Worm (Caenorhabditis elegans): Measurements from ENCODE around the gene msp-78.

Gene msp-78

DNA sequence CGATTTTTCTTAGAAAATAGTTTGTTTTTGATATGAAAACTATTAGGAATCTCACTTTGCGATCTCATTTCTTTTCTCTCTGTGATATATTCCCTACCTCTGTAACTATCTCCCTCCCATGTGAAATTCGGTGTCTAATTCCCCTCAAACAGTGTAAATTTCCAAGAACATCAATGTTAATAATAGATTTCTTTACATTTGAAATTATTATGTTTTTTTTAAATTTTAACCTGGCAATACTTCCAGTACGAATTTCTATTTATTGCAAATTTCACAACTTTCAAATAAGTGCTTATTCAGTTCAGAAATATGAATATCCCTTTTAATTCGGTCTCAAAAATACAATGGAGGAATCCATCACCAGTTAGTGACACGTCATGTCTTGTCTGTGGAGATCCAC, 41.5 kb upstream of the msp-78 start, which contains the start of gene nhr-100:
Gene nhr-100, plus strand, starts transcription at position 301 of the 400 bp plus-strand sequence.
- TF ChIP-seq nhr-129 (tag; optimal IDR thresholded peaks at IDR 0.05): no peak
- TF ChIP-seq unc-39 (tag; optimal IDR thresholded peaks at IDR 0.05): no peak
- no peak for TF ChIP-seq egl-27 (tag; optimal IDR thresholded peaks at IDR 0.05)
- no peak for TF ChIP-seq ztf-1 (GFP tag; conservative IDR thresholded peaks at IDR 0.05)
- no peak for TF ChIP-seq aly-2 (tag; optimal IDR thresholded peaks at IDR 0.05)

ce11 chrIV:9733904-9734303, 35.9 kb upstream of the msp-78 start:
- TF ChIP-seq nhr-21 (tag; optimal IDR thresholded peaks at IDR 0.05): no peak
- no peak for TF ChIP-seq zag-1 (tag; optimal IDR thresholded peaks at IDR 0.05)
- TF ChIP-seq nhr-25 (tag; optimal IDR thresholded peaks at IDR 0.05): no peak
- TF ChIP-seq lin-13 (GFP tag; optimal IDR thresholded peaks at IDR 0.05): no peak
- TF ChIP-seq nhr-129 (tag; optimal IDR thresholded peaks at IDR 0.05): no peak
- TF ChIP-seq fos-1 (tag; optimal IDR thresholded peaks at IDR 0.05): no peak
- TF ChIP-seq lin-11 (tag; optimal IDR thresholded peaks at IDR 0.05): no peak
- TF ChIP-seq blmp-1 (tag; optimal IDR thresholded peaks at IDR 0.05; ENCODE audit: insufficient read depth): no peak
- TF ChIP-seq nhr-12 (tag; optimal IDR thresholded peaks at IDR 0.05): no peak
- no peak for TF ChIP-seq ztf-11 (tag; optimal IDR thresholded peaks at IDR 0.05)
- no peak for TF ChIP-seq unc-62 (GFP tag; optimal IDR thresholded peaks at IDR 0.05)
- TF ChIP-seq ceh-82 (tag; optimal IDR thresholded peaks at IDR 0.05): no peak
- TF ChIP-seq sem-4 (tag; optimal IDR thresholded peaks at IDR 0.05): no peak
- no peak for TF ChIP-seq alr-1 (tag; optimal IDR thresholded peaks at IDR 0.05)
- no peak for TF ChIP-seq ZK546.5 (tag; optimal IDR thresholded peaks at IDR 0.05)
- TF ChIP-seq sma-3 (GFP tag; optimal IDR thresholded peaks at IDR 0.05): no peak

ce11 chrIV:9734861-9735260, 35.0 kb upstream of the msp-78 start:
- no peak for TF ChIP-seq crh-2 (tag; optimal IDR thresholded peaks at IDR 0.05)
- TF ChIP-seq lsy-2 (tag; optimal IDR thresholded peaks at IDR 0.05): peak in 1 of 2 experiments; percentile 3
- TF ChIP-seq lin-39 (tag; optimal IDR thresholded peaks at IDR 0.05): no peak

DNA sequence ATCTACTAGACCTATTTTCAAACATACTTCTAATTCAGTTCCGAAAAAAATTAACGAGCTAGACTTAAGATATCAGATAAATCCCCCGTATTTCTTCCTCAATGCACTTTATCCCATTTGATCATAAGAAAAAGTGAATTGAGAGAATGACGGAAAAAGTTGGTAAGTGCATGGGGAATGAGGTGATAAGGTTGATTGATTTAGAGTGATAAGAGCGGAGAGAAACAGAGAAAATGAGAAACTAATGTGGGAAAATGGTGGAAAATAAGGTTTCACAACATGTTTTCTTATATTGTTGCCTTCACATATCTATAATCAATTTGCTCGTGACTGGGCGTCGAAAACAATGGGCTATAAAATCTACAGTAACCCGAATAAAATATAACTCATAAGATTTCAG, 34.1 kb upstream of the msp-78 start:
- no peak for TF ChIP-seq skn-1 (tag; optimal IDR thresholded peaks at IDR 0.05)
- no peak for TF ChIP-seq Y55F3AM.14 (GFP tag; optimal IDR thresholded peaks at IDR 0.05)
- TF ChIP-seq lin-13 (GFP tag; optimal IDR thresholded peaks at IDR 0.05): no peak
- peak in 1 of 2 experiments; percentile 63 for TF ChIP-seq lsy-2 (tag; optimal IDR thresholded peaks at IDR 0.05)
- TF ChIP-seq ztf-4 (tag; optimal IDR thresholded peaks at IDR 0.05): no peak
- TF ChIP-seq mab-5 (tag; optimal IDR thresholded peaks at IDR 0.05): peak; percentile 31
- TF ChIP-seq sma-9 (GFP tag; optimal IDR thresholded peaks at IDR 0.05): peak; percentile 67
- TF ChIP-seq sma-9 (tag; optimal IDR thresholded peaks at IDR 0.05): no peak
- no peak for TF ChIP-seq F13H6.1 (tag; optimal IDR thresholded peaks at IDR 0.05)
- TF ChIP-seq fos-1 (tag; optimal IDR thresholded peaks at IDR 0.05): peak; percentile 92
- peak; percentile 3 for TF ChIP-seq sma-3 (GFP tag; optimal IDR thresholded peaks at IDR 0.05)
- no peak for TF ChIP-seq ztf-1 (GFP tag; conservative IDR thresholded peaks at IDR 0.05)
- TF ChIP-seq blmp-1 (tag; optimal IDR thresholded peaks at IDR 0.05; ENCODE audit: insufficient read depth): peak; percentile 37
- peak; percentile 33 for TF ChIP-seq nhr-129 (tag; optimal IDR thresholded peaks at IDR 0.05)
- TF ChIP-seq C34F6.9 (tag; optimal IDR thresholded peaks at IDR 0.05): peak; percentile 3
- TF ChIP-seq unc-62 (GFP tag; optimal IDR thresholded peaks at IDR 0.05): no peak
- no peak for TF ChIP-seq dmd-4 (tag; optimal IDR thresholded peaks at IDR 0.05)
- peak; percentile 61 for TF ChIP-seq crh-2 (tag; optimal IDR thresholded peaks at IDR 0.05)

DNA sequence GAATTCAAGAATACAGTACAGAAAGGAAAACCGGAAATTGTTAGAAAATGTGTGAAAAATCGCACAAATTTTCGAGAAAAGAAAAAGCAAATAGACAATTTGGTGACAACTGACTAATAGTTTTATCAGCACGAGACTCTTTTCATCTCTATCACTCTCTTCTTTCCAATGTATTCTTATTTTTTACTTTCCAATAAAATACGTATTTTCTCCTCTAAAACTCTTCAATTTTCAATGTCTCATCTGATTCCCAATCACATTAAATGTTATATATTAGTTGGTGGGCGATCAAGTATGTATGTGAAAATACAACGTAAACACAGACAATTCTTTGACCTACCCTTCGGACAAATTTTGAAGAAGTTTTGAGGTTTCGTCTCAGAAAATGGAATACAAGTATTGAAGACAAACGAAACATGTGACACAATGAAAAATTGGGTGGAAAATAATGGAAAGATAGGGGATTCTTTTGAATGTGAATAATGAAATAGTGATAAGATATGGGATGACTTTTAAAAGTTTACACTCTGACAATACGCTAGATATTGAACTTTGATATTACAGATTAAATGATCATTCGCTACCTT, 32.5 kb upstream of the msp-78 start, which contains the start of gene cka-1:
Gene cka-1, minus strand, starts transcription at position 418 of the 587 bp plus-strand sequence.
- no peak for TF ChIP-seq nhr-10 (tag; optimal IDR thresholded peaks at IDR 0.05)
- no peak for TF ChIP-seq nhr-23 (tag; optimal IDR thresholded peaks at IDR 0.05)
- no peak for TF ChIP-seq crh-2 (tag; optimal IDR thresholded peaks at IDR 0.05)
- TF ChIP-seq gmeb-1 (tag; optimal IDR thresholded peaks at IDR 0.05): no peak
- TF ChIP-seq ceh-82 (tag; optimal IDR thresholded peaks at IDR 0.05): no peak
- no peak for TF ChIP-seq skn-1 (tag; optimal IDR thresholded peaks at IDR 0.05)
- no peak for TF ChIP-seq ceh-16 (tag; optimal IDR thresholded peaks at IDR 0.05)
- peak; percentile 63 for TF ChIP-seq fos-1 (tag; optimal IDR thresholded peaks at IDR 0.05)
- TF ChIP-seq sma-3 (GFP tag; optimal IDR thresholded peaks at IDR 0.05): peak; percentile 19
- TF ChIP-seq peb-1 (tag; optimal IDR thresholded peaks at IDR 0.05): no peak
- TF ChIP-seq F13H6.1 (tag; optimal IDR thresholded peaks at IDR 0.05): peak; percentile 31
- peak; percentile 0 for TF ChIP-seq sma-9 (GFP tag; optimal IDR thresholded peaks at IDR 0.05)
- no peak for TF ChIP-seq sma-9 (tag; optimal IDR thresholded peaks at IDR 0.05)
- TF ChIP-seq mbf-1 (tag; optimal IDR thresholded peaks at IDR 0.05): no peak
- no peak for TF ChIP-seq nhr-25 (tag; optimal IDR thresholded peaks at IDR 0.05)
- no peak for TF ChIP-seq lin-39 (tag; optimal IDR thresholded peaks at IDR 0.05)
- no peak for TF ChIP-seq nhr-6 (tag; optimal IDR thresholded peaks at IDR 0.05)
- no peak for TF ChIP-seq R02D3.7 (tag; optimal IDR thresholded peaks at IDR 0.05)
- TF ChIP-seq aly-2 (tag; optimal IDR thresholded peaks at IDR 0.05): no peak
- peak; percentile 20 for TF ChIP-seq sem-4 (tag; optimal IDR thresholded peaks at IDR 0.05)
- no peak for TF ChIP-seq ztf-11 (tag; optimal IDR thresholded peaks at IDR 0.05)
- TF ChIP-seq blmp-1 (tag; optimal IDR thresholded peaks at IDR 0.05; ENCODE audit: insufficient read depth): no peak
- TF ChIP-seq unc-55 (GFP tag; optimal IDR thresholded peaks at IDR 0.05): no peak
- TF ChIP-seq ama-1 (optimal IDR thresholded peaks at IDR 0.05): no peak
- no peak for TF ChIP-seq C34F6.9 (tag; optimal IDR thresholded peaks at IDR 0.05)
- TF ChIP-seq zag-1 (tag; optimal IDR thresholded peaks at IDR 0.05): no peak
- peak; percentile 26 for TF ChIP-seq nhr-129 (tag; optimal IDR thresholded peaks at IDR 0.05)
